Worm (Caenorhabditis elegans) whole organism, L1 larva: ENCODE results near the gene cyp-33C11.

Experiments used
- C04F5.9 ChIP-seq: sonication (generic microtip); optimal IDR thresholded peaks from 2 replicates; lab custom pipeline; 2016; ENCODE audit warnings: missing genetic modification characterization, missing compliant biosample characterization
- C16A3.4 ChIP-seq: fragments of 150-350 bp; optimal IDR thresholded peaks from 2 replicates; lab custom pipeline; 2014; ENCODE audit warnings: missing biosample characterization, missing genetic modification characterization
- ama-1 ChIP-seq: fragments of 150-350 bp; optimal IDR thresholded peaks from 2 replicates; lab custom pipeline; 2014
- blmp-1 ChIP-seq: fragments of 150-350 bp; optimal IDR thresholded peaks from 2 replicates; lab custom pipeline; 2014; ENCODE audit warnings: missing biosample characterization, missing genetic modification characterization
- ceh-88 ChIP-seq: fragments of 200-800 bp; sonication (Bioruptor generic); IDR thresholded peaks from 2 replicates; pipeline ENCODE4 v1.3.6; 2022; ENCODE audit warnings: missing genetic modification characterization, missing compliant biosample characterization
- dpl-1 ChIP-seq, 3 experiments: fragments of 150-350 bp in 2 of 3; sonication (generic microtip) in 1 of 3; optimal IDR thresholded peaks; 2 replicates each; lab custom pipeline; 2014 to 2017; ENCODE audit warnings: missing biosample characterization in 3 of 3, missing genetic modification characterization in 3 of 3, missing genetic modification reagents in 3 of 3
- efl-1 ChIP-seq, 4 experiments: fragments of 150-350 bp; optimal IDR thresholded peaks in 3 of 4; peaks in 1 of 4; 1 replicate in 1 of 4; 2 replicates in 3 of 4; lab custom pipeline; 2014; ENCODE audit warnings: missing biosample characterization in 2 of 4, missing genetic modification characterization in 2 of 4, missing genetic modification reagents in 2 of 4
- efl-3 ChIP-seq: fragments of 200-800 bp; sonication (Bioruptor generic); optimal IDR thresholded peaks from 2 replicates; lab custom pipeline; 2018; ENCODE audit warnings: mild to moderate bottlenecking, missing genetic modification characterization, missing compliant biosample characterization
- egl-13 ChIP-seq: sonication (generic microtip); optimal IDR thresholded peaks from 2 replicates; lab custom pipeline; 2016; ENCODE audit warnings: missing genotype, missing genetic modification reagents, missing genetic modification characterization, missing compliant biosample characterization
- egl-27 ChIP-seq, 2 experiments: fragments of 150-350 bp in 1 of 2; sonication (generic microtip); optimal IDR thresholded peaks; 3 replicates each; lab custom pipeline; 2017 to 2018; ENCODE audit warnings: missing biosample characterization in 2 of 2, missing genetic modification characterization in 2 of 2, missing genetic modification reagents in 2 of 2
- elt-2 ChIP-seq: sonication (generic microtip); optimal IDR thresholded peaks from 2 replicates; lab custom pipeline; 2016; ENCODE audit warnings: missing genetic modification characterization, mild to moderate bottlenecking, inconsistent platforms, missing compliant biosample characterization, missing genetic modification reagents
- elt-3 ChIP-seq, 6 experiments: fragments of 150-350 bp in 1 of 6; sonication (generic microtip); optimal IDR thresholded peaks; 2 replicates each; lab custom pipeline; 2017 to 2018; ENCODE audit warnings: missing biosample characterization in 6 of 6, missing genetic modification characterization in 6 of 6, inconsistent platforms in 1 of 6
- fkh-10 ChIP-seq: sonication (generic microtip); optimal IDR thresholded peaks from 2 replicates; lab custom pipeline; 2017; ENCODE audit warnings: missing biosample characterization, missing genetic modification reagents, missing genetic modification characterization
- fkh-4 ChIP-seq: sonication (generic microtip); optimal IDR thresholded peaks from 2 replicates; lab custom pipeline; 2016; ENCODE audit warnings: missing compliant biosample characterization, missing genetic modification characterization, borderline replicate concordance
- fos-1 ChIP-seq: fragments of 150-350 bp; optimal IDR thresholded peaks from 2 replicates; lab custom pipeline; 2014; ENCODE audit warnings: missing biosample characterization, missing genetic modification characterization
- grh-1 ChIP-seq: fragments of 200-800 bp; sonication (Bioruptor generic); IDR thresholded peaks from 2 replicates; pipeline ENCODE4 v1.3.6; 2022; ENCODE audit warnings: missing genetic modification reagents, missing genetic modification characterization, missing compliant biosample characterization
- hlh-4 ChIP-seq: sonication (generic microtip); optimal IDR thresholded peaks from 2 replicates; lab custom pipeline; 2016; ENCODE audit warnings: mild to moderate bottlenecking, missing genetic modification characterization, missing compliant biosample characterization
- irx-1 ChIP-seq: sonication (generic microtip); optimal IDR thresholded peaks from 2 replicates; lab custom pipeline; 2016; ENCODE audit warnings: missing genetic modification characterization, missing compliant biosample characterization
- lin-13 ChIP-seq: fragments of 150-350 bp; optimal IDR thresholded peaks from 2 replicates; lab custom pipeline; 2014; ENCODE audit warnings: missing biosample characterization, missing genetic modification reagents, missing genetic modification characterization
- lin-14 ChIP-seq: fragments of 200-800 bp; sonication (Bioruptor generic); optimal IDR thresholded peaks from 2 replicates; lab custom pipeline; 2018; ENCODE audit warnings: mild to moderate bottlenecking, missing genetic modification characterization, moderate library complexity, missing compliant biosample characterization
- lin-35 ChIP-seq, 2 experiments: fragments of 150-350 bp; optimal IDR thresholded peaks; 2 replicates each; lab custom pipeline; 2014; ENCODE audit warnings: missing biosample characterization in 2 of 2, missing genetic modification characterization in 2 of 2, missing genetic modification reagents in 2 of 2
- lir-3 ChIP-seq: sonication (generic microtip); optimal IDR thresholded peaks from 2 replicates; lab custom pipeline; 2016; ENCODE audit warnings: mild to moderate bottlenecking, missing genetic modification characterization, moderate library complexity, missing compliant biosample characterization; ENCODE audit not compliant: poor library complexity
- lsy-2 ChIP-seq, 2 experiments: fragments of 150-350 bp; optimal IDR thresholded peaks; 2 replicates each; lab custom pipeline; 2014; ENCODE audit warnings: missing biosample characterization in 2 of 2, missing genetic modification characterization in 2 of 2
- mab-9 ChIP-seq: fragments of 200-800 bp; sonication (Bioruptor generic); IDR thresholded peaks from 2 replicates; pipeline ENCODE4 v1.3.6; 2022; ENCODE audit warnings: missing genetic modification reagents, missing genetic modification characterization, missing compliant biosample characterization
- mdl-1 ChIP-seq, 2 experiments: fragments of 150-350 bp; optimal IDR thresholded peaks; 2 replicates each; lab custom pipeline; 2014 to 2017; ENCODE audit warnings: missing biosample characterization in 2 of 2, missing genetic modification characterization in 2 of 2, inconsistent platforms in 1 of 2
- mep-1 ChIP-seq: fragments of 150-350 bp; optimal IDR thresholded peaks from 2 replicates; lab custom pipeline; 2014; ENCODE audit warnings: missing biosample characterization, missing genetic modification characterization
- nhr-11 ChIP-seq: fragments of 150-350 bp; optimal IDR thresholded peaks from 2 replicates; lab custom pipeline; 2014; ENCODE audit warnings: missing biosample characterization, missing genetic modification characterization
- nhr-12 ChIP-seq: sonication (generic microtip); optimal IDR thresholded peaks from 2 replicates; lab custom pipeline; 2017; ENCODE audit warnings: missing biosample characterization, missing genetic modification characterization
- nhr-19 ChIP-seq: fragments of 200-800 bp; sonication (Bioruptor generic); conservative IDR thresholded peaks from 2 replicates; pipeline ENCODE4 v1.3.6; 2022; ENCODE audit warnings: missing genetic modification characterization, missing compliant biosample characterization
- nhr-20 ChIP-seq: sonication (generic microtip); optimal IDR thresholded peaks from 2 replicates; lab custom pipeline; 2016; ENCODE audit warnings: mild to moderate bottlenecking, missing genetic modification characterization, missing compliant biosample characterization
- nhr-237 ChIP-seq: fragments of 150-350 bp; optimal IDR thresholded peaks from 2 replicates; lab custom pipeline; 2014; ENCODE audit warnings: missing biosample characterization, missing genetic modification characterization
- nhr-47 ChIP-seq: sonication (generic microtip); optimal IDR thresholded peaks from 2 replicates; lab custom pipeline; 2016; ENCODE audit warnings: mild to moderate bottlenecking, missing genetic modification characterization, moderate library complexity, missing compliant biosample characterization
- nhr-71 ChIP-seq: sonication (generic microtip); optimal IDR thresholded peaks from 2 replicates; lab custom pipeline; 2016; ENCODE audit warnings: mild to moderate bottlenecking, missing genetic modification characterization, moderate library complexity, missing compliant biosample characterization
- nhr-77 ChIP-seq: fragments of 150-350 bp; optimal IDR thresholded peaks from 2 replicates; lab custom pipeline; 2014; ENCODE audit warnings: missing biosample characterization, missing genetic modification characterization
- nhr-84 ChIP-seq: sonication (generic microtip); optimal IDR thresholded peaks from 2 replicates; lab custom pipeline; 2017; ENCODE audit warnings: missing biosample characterization, missing genetic modification characterization
- nhr-85 ChIP-seq: sonication (generic microtip); peaks from one replicate; lab custom pipeline; 2016; ENCODE audit warnings: missing genetic modification characterization, inconsistent platforms, missing compliant biosample characterization
- nhr-90 ChIP-seq: sonication (generic microtip); optimal IDR thresholded peaks from 2 replicates; lab custom pipeline; 2016; ENCODE audit warnings: mild to moderate bottlenecking, missing genetic modification characterization, missing compliant biosample characterization; ENCODE audit not compliant: poor library complexity
- rnt-1 ChIP-seq: sonication (generic microtip); optimal IDR thresholded peaks from 2 replicates; lab custom pipeline; 2016; ENCODE audit warnings: mild to moderate bottlenecking, missing genetic modification characterization, moderate library complexity, missing compliant biosample characterization
- skn-1 ChIP-seq: fragments of 150-350 bp; optimal IDR thresholded peaks from 2 replicates; lab custom pipeline; 2014; ENCODE audit warnings: missing biosample characterization, missing genetic modification characterization
- snpc-4 ChIP-seq: fragments of 150-350 bp; optimal IDR thresholded peaks from 2 replicates; lab custom pipeline; 2014; ENCODE audit warnings: missing biosample characterization, missing genetic modification characterization
- snu-23 ChIP-seq: sonication (generic microtip); optimal IDR thresholded peaks from 2 replicates; lab custom pipeline; 2016; ENCODE audit warnings: missing genetic modification characterization, missing compliant biosample characterization
- sup-37 ChIP-seq: fragments of 200-800 bp; sonication (Bioruptor generic); optimal IDR thresholded peaks from 2 replicates; lab custom pipeline; 2018; ENCODE audit warnings: mild to moderate bottlenecking, missing genetic modification characterization, missing compliant biosample characterization
- swsn-7 ChIP-seq: sonication (generic microtip); optimal IDR thresholded peaks from 2 replicates; lab custom pipeline; 2016; ENCODE audit warnings: missing genetic modification characterization, missing compliant biosample characterization
- tbx-2 ChIP-seq: sonication (generic microtip); optimal IDR thresholded peaks from 2 replicates; lab custom pipeline; 2016; ENCODE audit warnings: missing genetic modification characterization, missing compliant biosample characterization
- unc-130 ChIP-seq: fragments of 150-350 bp; optimal IDR thresholded peaks from 2 replicates; lab custom pipeline; 2017; ENCODE audit warnings: missing biosample characterization, missing genetic modification characterization, inconsistent platforms
- xbp-1 ChIP-seq: sonication (generic microtip); optimal IDR thresholded peaks from 2 replicates; lab custom pipeline; 2016; ENCODE audit warnings: missing genetic modification characterization, missing compliant biosample characterization
- zip-4 ChIP-seq: fragments of 200-800 bp; sonication (Bioruptor generic); optimal IDR thresholded peaks from 2 replicates; lab custom pipeline; 2018; ENCODE audit warnings: mild to moderate bottlenecking, missing genetic modification characterization, moderate library complexity, missing compliant biosample characterization
- ztf-4 ChIP-seq: fragments of 150-350 bp; optimal IDR thresholded peaks from 2 replicates; lab custom pipeline; 2014; ENCODE audit warnings: missing biosample characterization, missing genetic modification characterization

The cyp-33C11 gene

DNA sequence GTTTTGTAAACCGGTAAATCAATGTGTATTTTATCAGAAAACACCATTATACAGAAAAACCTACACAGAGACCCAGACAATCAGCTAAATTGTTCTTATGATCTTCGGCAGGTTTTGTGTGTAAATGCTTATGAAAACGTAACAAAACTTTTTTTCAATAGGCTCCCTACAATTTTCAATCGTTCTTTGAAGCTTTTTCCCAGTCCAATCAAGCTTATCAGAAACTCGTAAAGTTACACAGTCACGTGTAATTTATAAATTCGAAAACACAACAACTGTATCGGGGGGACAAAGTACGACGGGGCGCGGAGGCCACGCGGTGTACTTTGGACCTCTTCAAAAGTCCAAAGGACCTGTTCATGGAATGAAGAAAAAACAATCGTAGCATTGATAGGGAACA lies 17.4 kb upstream of the cyp-33C11 start (continued):
- TF ChIP-seq snu-23 (GFP tag; lab: Kevin White, UChicago) (peak; percentile 64), hlh-4 (no peak), elt-2 (tag; lab: Kevin White, UChicago) (peak; percentile 90), nhr-20 (tag; lab: Kevin White, UChicago) (peak; percentile 75), nhr-71 (tag; lab: Kevin White, UChicago) (peak; percentile 88), efl-3 (GFP tag; lab: Kevin White, UChicago) (no peak)

ce11 chrV:728822-729493 lies 16.2 kb upstream of the cyp-33C11 start:
- peak; percentile 47 for TF ChIP-seq mep-1 (tag; lab: Kevin White, UChicago)
- TF ChIP-seq blmp-1 (tag; lab: Kevin White, UChicago): peak; percentile 54
- peak; percentile 80 for TF ChIP-seq rnt-1 (tag; lab: Kevin White, UChicago)
- TF ChIP-seq swsn-7 (tag; lab: Kevin White, UChicago): peak; percentile 39
- peak; percentile 91 for TF ChIP-seq lin-14
- no peak for TF ChIP-seq fkh-4 (tag; lab: Kevin White, UChicago)
- TF ChIP-seq nhr-20 (tag; lab: Kevin White, UChicago): peak; percentile 84
- TF ChIP-seq nhr-11 (tag; lab: Kevin White, UChicago): no peak
- TF ChIP-seq ceh-88 (GFP tag; lab: Robert Waterston, UW): peak; percentile 40; the same call in 1 of the 2 replicates
- TF ChIP-seq lsy-2 (tag; optimal IDR thresholded peaks at IDR 0.05; lab: Kevin White, UChicago): peak; percentile 38 to 62
- no peak for TF ChIP-seq nhr-77 (tag; lab: Kevin White, UChicago)
- no peak for TF ChIP-seq skn-1 (tag; lab: Kevin White, UChicago)
- no peak for TF ChIP-seq egl-13 (tag; lab: Kevin White, UChicago)
- TF ChIP-seq sup-37 (GFP tag; lab: Kevin White, UChicago): peak; percentile 40
- TF ChIP-seq C16A3.4: peak; percentile 57
- TF ChIP-seq nhr-47: peak; percentile 57
- peak; percentile 79 for TF ChIP-seq ama-1 (lab: Kevin White, UChicago)
- no peak for TF ChIP-seq nhr-84 (tag; lab: Kevin White, UChicago)
- TF ChIP-seq fkh-10 (GFP tag; lab: Kevin White, UChicago): no peak
- peak; percentile 93 for TF ChIP-seq nhr-19 (GFP tag; lab: Robert Waterston, UW)
- peak; percentile 75 for TF ChIP-seq nhr-85 (tag; lab: Kevin White, UChicago)
- peak; percentile 44 for TF ChIP-seq xbp-1 (tag; lab: Kevin White, UChicago)
- TF ChIP-seq ztf-4 (tag; lab: Kevin White, UChicago): peak; percentile 76
- TF ChIP-seq nhr-12 (tag; lab: Kevin White, UChicago): no peak
- TF ChIP-seq lin-35 (GFP tag; optimal IDR thresholded peaks at IDR 0.05; lab: Kevin White, UChicago): peak in 1 of 2 experiments; percentile 76
- no peak for TF ChIP-seq snpc-4
- peak in 1 of 2 experiments; percentile 14 for TF ChIP-seq efl-1 (optimal IDR thresholded peaks at IDR 0.05; lab: Kevin White, UChicago)
- TF ChIP-seq efl-1 (GFP tag; optimal IDR thresholded peaks at IDR 0.05 in 1 of 2; lab: Kevin White, UChicago): no peak
- TF ChIP-seq elt-3 (tag; optimal IDR thresholded peaks at IDR 0.05; lab: Kevin White, UChicago): peak in 2 of 6 experiments; percentile 13 to 83
- TF ChIP-seq C04F5.9: peak; percentile 44
- TF ChIP-seq snu-23 (GFP tag; lab: Kevin White, UChicago): peak; percentile 82
- TF ChIP-seq nhr-237 (tag; lab: Kevin White, UChicago): no peak
- TF ChIP-seq nhr-71 (tag; lab: Kevin White, UChicago): peak; percentile 96
- no peak for TF ChIP-seq lin-13 (GFP tag; lab: Kevin White, UChicago)
- TF ChIP-seq mdl-1 (tag; optimal IDR thresholded peaks at IDR 0.05; lab: Kevin White, UChicago): peak in 1 of 2 experiments; percentile 86
- TF ChIP-seq unc-130: peak; percentile 68
- no peak for TF ChIP-seq zip-4 (GFP tag; lab: Kevin White, UChicago)
- no peak for TF ChIP-seq egl-27 (tag; optimal IDR thresholded peaks at IDR 0.05; lab: Kevin White, UChicago)
- peak in 2 of 3 experiments; percentile 8 to 34 for TF ChIP-seq dpl-1 (GFP tag; optimal IDR thresholded peaks at IDR 0.05; lab: Kevin White, UChicago)
- no peak for TF ChIP-seq mab-9
- no peak for TF ChIP-seq fos-1 (tag; lab: Kevin White, UChicago)
- TF ChIP-seq grh-1 (GFP tag; lab: Robert Waterston, UW): peak; percentile 30; the same call in 1 of the 2 replicates
- TF ChIP-seq nhr-90 (tag; lab: Kevin White, UChicago): peak; percentile 62
- TF ChIP-seq lir-3 (tag; lab: Kevin White, UChicago): peak; percentile 81
- TF ChIP-seq tbx-2 (tag; lab: Kevin White, UChicago): peak; percentile 71
- TF ChIP-seq irx-1 (tag; lab: Kevin White, UChicago): peak; percentile 28
- TF ChIP-seq elt-2 (tag; lab: Kevin White, UChicago): peak; percentile 7
